Worm (Caenorhabditis elegans) whole organism, mixed stage, embryonic: ENCODE results near the gene unc-43.

Experiments
- bed-3 ChIP-seq: fragments of 200-800 bp; sonication (Bioruptor generic); optimal IDR thresholded peaks from 3 replicates; lab custom pipeline; 2018; ENCODE audit warnings: mild to moderate bottlenecking, missing genetic modification characterization, moderate library complexity, missing compliant biosample characterization
- lin-32 ChIP-seq: fragments of 200-800 bp; sonication (Bioruptor generic); optimal IDR thresholded peaks from 2 replicates; lab custom pipeline; 2018; ENCODE audit warnings: mild to moderate bottlenecking, missing genetic modification characterization, missing compliant biosample characterization
- snpc-4 ChIP-seq: fragments of 150-350 bp; optimal IDR thresholded peaks from 2 replicates; lab custom pipeline; 2014; ENCODE audit warnings: missing biosample characterization, missing genetic modification characterization

- TF ChIP-seq snpc-4 (tag; lab: Kevin White, UChicago) = no peak
- TF ChIP-seq lin-32 = no peak
- no peak for TF ChIP-seq bed-3 (GFP tag; lab: Kevin White, UChicago)
Observed at ce11 chrIV:10352243-10352642, 2.2 kb upstream of the unc-43 start, which contains the start of gene Y43C5B.2.
